Fruit fly (Drosophila melanogaster): ENCODE measurements around the gene Rev1.

The Rev1 gene

DNA sequence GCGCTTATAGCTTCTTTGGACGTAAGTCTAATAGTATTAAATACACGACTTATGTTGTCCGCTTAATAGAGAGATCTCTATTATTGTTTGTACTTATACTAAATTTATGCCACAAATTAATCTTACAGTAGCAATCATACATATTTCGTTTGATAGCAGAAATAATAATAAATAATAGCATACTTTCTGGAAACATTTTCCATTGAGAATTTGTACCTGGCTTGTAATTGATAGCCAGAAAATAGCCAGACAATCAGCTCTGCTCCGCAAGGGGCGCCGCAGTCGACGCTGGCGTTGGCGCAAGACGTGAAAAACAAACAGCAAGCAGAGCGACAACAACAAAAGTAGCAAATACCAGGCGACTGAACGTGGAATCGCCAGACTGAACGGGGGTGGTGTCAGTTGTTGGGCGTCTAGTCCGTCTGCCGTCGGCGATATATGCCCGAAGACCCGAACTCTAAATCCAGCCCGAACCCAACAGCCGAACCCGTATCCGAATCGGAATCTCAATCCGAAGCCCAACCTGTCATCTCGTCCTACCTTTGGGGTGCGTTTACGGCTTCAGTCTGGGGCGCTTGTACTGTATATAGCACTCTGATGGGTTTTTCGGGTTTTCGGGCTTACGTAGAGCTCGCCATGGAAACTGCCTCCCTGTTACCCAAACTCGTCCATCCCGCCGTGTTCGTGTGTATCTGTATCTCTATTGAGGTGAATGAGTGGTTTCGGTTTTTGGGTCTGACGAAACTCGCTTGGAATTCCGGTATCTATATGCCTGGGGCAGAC lies 45.4 kb downstream of the Rev1 start (continued):
- TF ChIP-seq ci (GFP tag; IDR thresholded peaks at IDR 0.05) (peak; percentile 61; the same call in 2 of the 3 replicates), CG2678 (tag; optimal IDR thresholded peaks at IDR 0.05) (peak; percentile 62), CG8290 (GFP tag; optimal IDR thresholded peaks at IDR 0.05) (peak; percentile 100), CG8290 (tag; optimal IDR thresholded peaks at IDR 0.05) (peak; percentile 69 to 88)

DNA sequence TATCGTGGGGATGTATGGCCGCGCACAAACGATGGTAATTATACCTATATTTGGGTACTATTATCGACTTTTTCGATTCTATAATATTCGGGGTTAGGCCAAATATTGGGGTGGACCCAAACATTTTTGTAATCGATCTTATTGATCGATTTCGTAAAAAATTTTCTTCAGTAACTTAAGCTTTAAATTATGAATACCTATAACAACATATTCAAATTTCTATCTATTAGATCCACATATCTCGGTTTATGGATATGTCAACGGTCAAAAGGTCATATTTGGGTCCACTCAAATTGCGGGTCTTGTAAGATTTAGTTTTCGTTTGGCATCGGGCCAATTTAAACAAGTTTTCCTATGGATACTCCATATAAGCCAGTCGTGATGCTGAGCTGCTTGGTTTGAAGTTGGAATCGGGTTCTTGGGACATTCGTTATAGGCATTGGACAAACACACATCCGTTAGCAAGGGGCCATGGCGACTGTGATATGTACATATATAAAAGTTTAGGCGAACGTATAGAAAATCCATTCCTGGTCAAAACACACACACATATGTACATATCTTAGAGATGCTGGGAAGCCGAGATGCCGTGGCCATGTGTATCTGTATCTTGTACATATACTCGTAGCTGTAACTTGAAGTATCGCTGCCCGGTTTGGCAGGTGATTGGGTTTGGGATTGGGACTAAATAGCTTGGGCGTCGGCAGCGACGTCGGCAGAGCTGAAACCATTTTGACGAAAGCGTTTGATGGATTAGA lies 46.2 kb downstream of the Rev1 start:
- no peak for TF ChIP-seq croc (GFP tag; conservative IDR thresholded peaks at IDR 0.05)
- TF ChIP-seq CG17361 (GFP tag; IDR thresholded peaks at IDR 0.05): peak; percentile 71; the same call in 2 of the 3 replicates
- peak; percentile 74 for TF ChIP-seq nau (GFP tag; optimal IDR thresholded peaks at IDR 0.05)
- no peak for TF ChIP-seq GATAe (GFP tag; conservative IDR thresholded peaks at IDR 0.05)
- peak; percentile 79 for TF ChIP-seq tap (tag; optimal IDR thresholded peaks at IDR 0.05)
- TF ChIP-seq CG9215 (GFP tag; IDR thresholded peaks at IDR 0.05): no peak
- TF ChIP-seq CG17359 (tag; optimal IDR thresholded peaks at IDR 0.05): peak; percentile 69
- no peak for TF ChIP-seq shn (GFP tag; optimal IDR thresholded peaks at IDR 0.05)
- TF ChIP-seq bbx (GFP tag; IDR thresholded peaks at IDR 0.05; ENCODE audit: partially characterized antibody): no peak
- no peak for TF ChIP-seq wor (GFP tag; IDR thresholded peaks at IDR 0.05)
- peak; percentile 58 for TF ChIP-seq D19A (tag; optimal IDR thresholded peaks at IDR 0.05)
- TF ChIP-seq hbn (GFP tag; IDR thresholded peaks at IDR 0.05; ENCODE audit: partially characterized antibody): no peak
- TF ChIP-seq CG1603 (tag; optimal IDR thresholded peaks at IDR 0.05): peak; percentile 47
- peak; percentile 42 for TF ChIP-seq CG31365 (tag; optimal IDR thresholded peaks at IDR 0.05)
- TF ChIP-seq knrl (GFP tag; IDR thresholded peaks at IDR 0.05; ENCODE audit: partially characterized antibody): no peak
- no peak for TF ChIP-seq exex (tag; optimal IDR thresholded peaks at IDR 0.05)
- peak; percentile 26 for TF ChIP-seq CG12104 (GFP tag; optimal IDR thresholded peaks at IDR 0.05)
- TF ChIP-seq btn (GFP tag; optimal IDR thresholded peaks at IDR 0.05): no peak
- TF ChIP-seq CG5180 (GFP tag; optimal IDR thresholded peaks at IDR 0.05): no peak
- TF ChIP-seq CG16863 (GFP tag; optimal IDR thresholded peaks at IDR 0.05): no peak
- TF ChIP-seq unpg (GFP tag; optimal IDR thresholded peaks at IDR 0.05): peak; percentile 86
- TF ChIP-seq tin (GFP tag; optimal IDR thresholded peaks at IDR 0.05): peak; percentile 38
- TF ChIP-seq fd102C (GFP tag; optimal IDR thresholded peaks at IDR 0.05): no peak
- no peak for TF ChIP-seq HLH4C (GFP tag; IDR thresholded peaks at IDR 0.05; ENCODE audit: partially characterized antibody)
- TF ChIP-seq hkb (optimal IDR thresholded peaks at IDR 0.05): no peak
- peak; percentile 80 for TF ChIP-seq hkb (GFP tag; IDR thresholded peaks at IDR 0.05)
- no peak for TF ChIP-seq twi (tag; optimal IDR thresholded peaks at IDR 0.05)
- peak; percentile 91 for TF ChIP-seq sens (GFP tag)
- peak; percentile 14 for TF ChIP-seq Jarid2 (GFP tag; optimal IDR thresholded peaks at IDR 0.05)
- TF ChIP-seq cad (GFP tag; optimal IDR thresholded peaks at IDR 0.05): no peak
- no peak for TF ChIP-seq CG14860 (GFP tag; IDR thresholded peaks at IDR 0.05; ENCODE audit: partially characterized antibody)
- no peak for TF ChIP-seq CG34376 (GFP tag; optimal IDR thresholded peaks at IDR 0.05)
- peak; percentile 24 for TF ChIP-seq CG7928 (GFP tag; optimal IDR thresholded peaks at IDR 0.05)
- no peak for TF ChIP-seq schlank (tag; optimal IDR thresholded peaks at IDR 0.05)
- TF ChIP-seq CG4424 (GFP tag; optimal IDR thresholded peaks at IDR 0.05): peak; percentile 28
- TF ChIP-seq NC2β (GFP tag; optimal IDR thresholded peaks at IDR 0.05): peak; percentile 10
- TF ChIP-seq CG17612 (GFP tag; IDR thresholded peaks at IDR 0.05): no peak
- TF ChIP-seq eve (GFP tag; optimal IDR thresholded peaks at IDR 0.05): no peak
- peak; percentile 36 for TF ChIP-seq CG9817 (tag; optimal IDR thresholded peaks at IDR 0.05)
- peak; percentile 27 for TF ChIP-seq CG13624 (GFP tag; optimal IDR thresholded peaks at IDR 0.05)
- no peak for TF ChIP-seq Doc2 (GFP tag; IDR thresholded peaks at IDR 0.05)
- TF ChIP-seq CG12769 (tag; optimal IDR thresholded peaks at IDR 0.05): peak; percentile 66
- no peak for TF ChIP-seq corto (GFP tag; optimal IDR thresholded peaks at IDR 0.05)
